Worm (Caenorhabditis elegans): Measurements from ENCODE around the gene fbxb-48.

The fbxb-48 gene

DNA sequence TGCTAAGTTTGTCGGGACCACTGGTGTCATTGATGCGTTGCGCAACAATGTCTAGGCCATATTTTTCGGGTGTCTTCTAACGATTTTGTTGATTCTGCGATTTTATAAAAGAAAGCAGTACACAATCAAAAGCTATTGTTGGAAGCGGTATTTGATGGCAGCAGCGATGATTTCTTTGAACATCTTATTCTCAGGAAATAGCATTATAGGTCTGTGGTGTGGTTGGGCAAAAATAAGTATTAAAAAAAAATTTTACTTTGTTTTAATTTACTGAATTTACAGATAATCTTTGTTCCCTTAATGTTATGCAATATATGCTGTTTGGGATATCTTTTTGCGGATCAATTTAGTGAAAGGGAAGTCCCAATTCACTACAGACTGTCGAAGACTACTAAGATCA, 38.0 kb upstream of the fbxb-48 start, which contains the start of gene F36H5.10:
TSS of gene F36H5.10 (plus strand) at position 301 of the 400 bp plus-strand sequence.
- TF ChIP-seq odd-2 (tag; optimal IDR thresholded peaks at IDR 0.05) (no peak), unc-55 (GFP tag; optimal IDR thresholded peaks at IDR 0.05) (no peak), sox-4 (tag; optimal IDR thresholded peaks at IDR 0.05) (no peak), K02D7.2 (tag; optimal IDR thresholded peaks at IDR 0.05) (no peak), hlh-15 (tag; optimal IDR thresholded peaks at IDR 0.05) (no peak), ceh-48 (tag; optimal IDR thresholded peaks at IDR 0.05) (no peak), elt-2 (tag; optimal IDR thresholded peaks at IDR 0.05) (no peak), ceh-24 (tag; optimal IDR thresholded peaks at IDR 0.05) (no peak)

DNA sequence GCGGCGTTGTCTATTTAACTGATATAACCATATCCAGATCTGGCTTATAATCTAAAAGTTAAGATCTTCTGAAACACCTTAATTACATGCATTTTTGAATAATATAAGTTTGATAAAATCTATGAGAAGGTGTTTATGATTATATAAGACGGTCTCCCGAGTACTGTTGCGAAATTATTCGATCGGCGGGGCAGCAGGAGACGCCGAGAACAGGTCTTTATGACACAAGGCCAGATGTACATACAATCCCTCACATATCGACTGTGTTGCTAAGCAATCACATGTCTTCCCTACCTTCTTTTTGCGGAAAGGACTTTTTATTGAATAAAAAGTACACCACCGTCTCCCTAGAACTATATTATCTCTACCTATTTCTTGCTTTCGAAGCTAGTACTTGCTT, 37.5 kb upstream of the fbxb-48 start, which contains the start of gene fbxb-53:
TSS of gene fbxb-53 (plus strand) at position 301 of the 400 bp plus-strand sequence.
- TF ChIP-seq pha-2 (tag; optimal IDR thresholded peaks at IDR 0.05) (no peak), ztf-16 (tag; optimal IDR thresholded peaks at IDR 0.05) (no peak)

DNA sequence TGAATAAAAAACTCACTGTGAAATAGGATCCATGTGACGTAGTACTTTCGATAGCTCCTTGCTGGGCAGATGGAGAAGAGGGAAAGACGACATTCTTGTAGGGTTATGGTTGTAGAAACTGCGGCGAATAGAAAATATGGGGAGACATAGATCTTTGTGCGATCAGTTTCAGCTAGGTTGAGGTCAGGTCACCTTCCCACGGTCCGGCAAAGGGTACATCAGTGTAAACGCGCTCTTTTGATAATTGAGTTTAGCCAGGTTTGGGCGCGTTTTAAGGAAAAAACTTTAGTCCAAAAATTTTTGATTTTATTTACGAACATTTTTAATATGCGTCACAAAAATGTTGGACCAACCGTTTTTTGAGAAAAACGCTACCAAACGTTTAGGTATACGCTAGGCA, 37.0 kb upstream of the fbxb-48 start, which contains the start of gene F36H5.17:
TSS of gene F36H5.17 (minus strand) at position 101 of the 400 bp plus-strand sequence.
- TF ChIP-seq C38D4.7 (GFP tag; optimal IDR thresholded peaks at IDR 0.05): no peak
- no peak for TF ChIP-seq zip-5 (tag; optimal IDR thresholded peaks at IDR 0.05)
- no peak for TF ChIP-seq fkh-6 (tag; optimal IDR thresholded peaks at IDR 0.05)
- no peak for TF ChIP-seq pros-1 (tag; optimal IDR thresholded peaks at IDR 0.05)
- no peak for TF ChIP-seq sdc-2 (tag; optimal IDR thresholded peaks at IDR 0.05)
- TF ChIP-seq gmeb-2 (tag; optimal IDR thresholded peaks at IDR 0.05): no peak
- no peak for TF ChIP-seq nfya-1 (tag; optimal IDR thresholded peaks at IDR 0.05)
- no peak for TF ChIP-seq madf-2 (tag; optimal IDR thresholded peaks at IDR 0.05)

DNA sequence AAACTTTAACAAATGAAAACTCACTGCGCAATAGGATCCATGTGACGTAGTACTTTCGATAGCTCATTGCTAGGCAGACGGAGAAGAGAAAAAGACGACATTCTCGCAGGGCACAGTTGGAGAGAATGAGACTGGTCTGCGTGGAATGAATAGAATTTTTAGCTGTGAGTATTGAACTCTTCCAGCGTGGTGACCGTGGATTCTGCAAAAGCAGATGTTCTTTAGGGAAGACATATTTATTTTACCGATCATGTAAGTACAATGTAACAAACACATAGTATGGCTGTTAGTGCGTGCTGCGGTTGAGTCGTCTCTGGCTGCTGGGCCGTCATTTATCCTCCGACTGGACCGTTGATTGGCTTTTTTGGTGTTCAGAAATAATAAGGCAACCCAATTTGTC, 33.9 kb upstream of the fbxb-48 start, which contains the start of gene F36H5.9:
TSS of gene F36H5.9 (minus strand) at position 101 of the 400 bp plus-strand sequence.
- TF ChIP-seq pqm-1 (tag; optimal IDR thresholded peaks at IDR 0.05) (no peak), ahr-1 (tag; optimal IDR thresholded peaks at IDR 0.05) (no peak), hlh-8 (tag; optimal IDR thresholded peaks at IDR 0.05) (no peak), sox-4 (tag; optimal IDR thresholded peaks at IDR 0.05) (no peak), mec-3 (tag; optimal IDR thresholded peaks at IDR 0.05; ENCODE audit: borderline replicate concordance) (no peak), sox-2 (GFP tag; IDR thresholded peaks at IDR 0.05) (no peak), ceh-19 (GFP tag; optimal IDR thresholded peaks at IDR 0.05) (no peak), zip-5 (tag; optimal IDR thresholded peaks at IDR 0.05) (no peak), ceh-18 (tag; optimal IDR thresholded peaks at IDR 0.05) (no peak), gmeb-2 (tag; optimal IDR thresholded peaks at IDR 0.05) (no peak), ceh-31 (tag; optimal IDR thresholded peaks at IDR 0.05) (no peak), che-1 (tag; optimal IDR thresholded peaks at IDR 0.05) (no peak), lin-11 (tag; optimal IDR thresholded peaks at IDR 0.05) (no peak), ceh-30 (tag; optimal IDR thresholded peaks at IDR 0.05) (no peak), odd-2 (tag; optimal IDR thresholded peaks at IDR 0.05) (no peak), ref-2 (tag; optimal IDR thresholded peaks at IDR 0.05) (no peak), ets-4 (tag; optimal IDR thresholded peaks at IDR 0.05) (no peak)

DNA sequence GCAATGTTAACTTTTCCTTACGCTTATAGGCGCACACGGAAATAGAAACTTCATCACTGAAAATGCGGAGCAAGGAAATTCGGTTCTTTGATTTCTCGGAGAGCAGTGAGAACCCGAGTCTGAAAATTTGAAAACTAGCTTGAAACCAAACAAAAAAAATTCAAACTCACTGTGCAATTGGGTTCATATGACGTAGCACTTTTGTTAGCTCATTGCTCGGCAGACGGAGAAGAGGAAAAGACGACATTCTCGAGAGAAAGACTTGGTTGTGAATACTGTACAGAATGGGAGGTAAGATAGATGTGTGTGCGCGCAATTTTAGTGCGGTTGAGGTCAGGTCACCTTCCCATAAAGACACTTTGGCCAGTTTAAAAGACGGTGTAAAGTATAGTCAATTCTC, 31.4 kb upstream of the fbxb-48 start, which contains the start of the genes F36H5.13 and F36H5.8:
TSS of gene F36H5.13 (minus strand) at position 101 of the 400 bp plus-strand sequence.
TSS of gene F36H5.8 (minus strand) at position 274 of the 400 bp plus-strand sequence.
- TF ChIP-seq K02D7.2 (tag; optimal IDR thresholded peaks at IDR 0.05) (no peak), ceh-45 (GFP tag; IDR thresholded peaks at IDR 0.05) (no peak), F13H6.1 (tag; optimal IDR thresholded peaks at IDR 0.05) (no peak), fkh-6 (tag; optimal IDR thresholded peaks at IDR 0.05) (no peak), tbx-7 (tag; optimal IDR thresholded peaks at IDR 0.05) (no peak), madf-2 (tag; optimal IDR thresholded peaks at IDR 0.05) (no peak), ref-2 (tag; optimal IDR thresholded peaks at IDR 0.05) (no peak), pax-1 (tag; optimal IDR thresholded peaks at IDR 0.05) (no peak), elt-2 (tag; optimal IDR thresholded peaks at IDR 0.05) (no peak), ceh-31 (tag; optimal IDR thresholded peaks at IDR 0.05) (no peak), ceh-14 (tag; optimal IDR thresholded peaks at IDR 0.05) (no peak), T23F11.4 (GFP tag; optimal IDR thresholded peaks at IDR 0.05) (no peak), fax-1 (tag; optimal IDR thresholded peaks at IDR 0.05) (no peak), hlh-8 (tag; optimal IDR thresholded peaks at IDR 0.05) (no peak), mec-3 (tag; optimal IDR thresholded peaks at IDR 0.05; ENCODE audit: borderline replicate concordance) (no peak), npax-4 (tag; optimal IDR thresholded peaks at IDR 0.05) (no peak), dmd-4 (tag; optimal IDR thresholded peaks at IDR 0.05; ENCODE audit: borderline replicate concordance) (no peak), K09A11.1 (tag; optimal IDR thresholded peaks at IDR 0.05; ENCODE audit: insufficient read depth) (no peak), ceh-18 (tag; optimal IDR thresholded peaks at IDR 0.05) (no peak), fkh-10 (GFP tag; optimal IDR thresholded peaks at IDR 0.05) (no peak)
